Worm (Caenorhabditis elegans) whole organism, L4 larva: ENCODE data around the gene daam-1.

Source experiments
- Y5F2A.4 ChIP-seq: fragments of 200-800 bp; sonication (Bioruptor generic); optimal IDR thresholded peaks from 2 replicates; lab custom pipeline; 2018; ENCODE audit warnings: mild to moderate bottlenecking, missing genetic modification characterization, missing compliant biosample characterization
- ama-1 ChIP-seq: fragments of 150-350 bp; optimal IDR thresholded peaks from 2 replicates; lab custom pipeline; 2014; ENCODE audit warnings: inconsistent platforms, mixed read lengths
- cey-2 ChIP-seq: sonication (generic microtip); optimal IDR thresholded peaks from 3 replicates; lab custom pipeline; 2017; ENCODE audit warnings: missing genetic modification characterization, mild to moderate bottlenecking, missing compliant biosample characterization, antibody characterized with exemption, borderline replicate concordance; ENCODE audit not compliant: insufficient read depth
- fkh-10 ChIP-seq: fragments of 150-350 bp; optimal IDR thresholded peaks from 2 replicates; lab custom pipeline; 2014; ENCODE audit warnings: missing biosample characterization, missing genetic modification reagents, missing genetic modification characterization
- fos-1 ChIP-seq: fragments of 150-350 bp; optimal IDR thresholded peaks from 2 replicates; lab custom pipeline; 2014; ENCODE audit warnings: missing biosample characterization, missing genetic modification characterization
- hlh-30 ChIP-seq: sonication (generic microtip); optimal IDR thresholded peaks from 2 replicates; lab custom pipeline; 2017; ENCODE audit warnings: antibody characterized with exemption, mild to moderate bottlenecking, missing genetic modification characterization, missing compliant biosample characterization; ENCODE audit not compliant: insufficient read depth
- mep-1 ChIP-seq: fragments of 150-350 bp; sonication (generic microtip); optimal IDR thresholded peaks from 3 replicates; lab custom pipeline; 2014; ENCODE audit warnings: missing biosample characterization, missing genetic modification characterization
- mxl-2 ChIP-seq: fragments of 200-800 bp; sonication (Bioruptor generic); conservative IDR thresholded peaks from 2 replicates; pipeline ENCODE4 v1.3.6; 2022; ENCODE audit warnings: missing genetic modification reagents, missing genetic modification characterization, missing compliant biosample characterization
- nhr-11 ChIP-seq: fragments of 150-350 bp; optimal IDR thresholded peaks from 2 replicates; lab custom pipeline; 2014; ENCODE audit warnings: missing biosample characterization, missing genetic modification characterization
- nhr-25 ChIP-seq: sonication (generic microtip); optimal IDR thresholded peaks from 2 replicates; lab custom pipeline; 2017; ENCODE audit warnings: missing genetic modification characterization, mild to moderate bottlenecking, missing compliant biosample characterization, antibody characterized with exemption, moderate library complexity, borderline replicate concordance; ENCODE audit not compliant: insufficient read depth
- nhr-76 ChIP-seq: fragments of 150-350 bp; optimal IDR thresholded peaks from 2 replicates; lab custom pipeline; 2014; ENCODE audit warnings: missing biosample characterization, missing genetic modification characterization
- unc-62 ChIP-seq, 3 experiments: fragments of 150-350 bp in 1 of 3; sonication (generic microtip); optimal IDR thresholded peaks in 2 of 3; peaks in 1 of 3; 1 replicate in 1 of 3; 2 replicates in 2 of 3; lab custom pipeline; 2014 to 2017; ENCODE audit warnings: missing biosample characterization in 3 of 3, missing genetic modification characterization in 3 of 3, missing genetic modification reagents in 3 of 3, missing genotype in 1 of 3
- zip-11 ChIP-seq: fragments of 200-800 bp; sonication (Bioruptor generic); IDR thresholded peaks from 2 replicates; pipeline ENCODE4 v1.3.6; 2022; ENCODE audit warnings: missing genetic modification characterization, missing compliant biosample characterization
- zip-2 ChIP-seq: fragments of 150-350 bp; optimal IDR thresholded peaks from 2 replicates; lab custom pipeline; 2014; ENCODE audit warnings: missing biosample characterization, missing genetic modification characterization

DNA sequence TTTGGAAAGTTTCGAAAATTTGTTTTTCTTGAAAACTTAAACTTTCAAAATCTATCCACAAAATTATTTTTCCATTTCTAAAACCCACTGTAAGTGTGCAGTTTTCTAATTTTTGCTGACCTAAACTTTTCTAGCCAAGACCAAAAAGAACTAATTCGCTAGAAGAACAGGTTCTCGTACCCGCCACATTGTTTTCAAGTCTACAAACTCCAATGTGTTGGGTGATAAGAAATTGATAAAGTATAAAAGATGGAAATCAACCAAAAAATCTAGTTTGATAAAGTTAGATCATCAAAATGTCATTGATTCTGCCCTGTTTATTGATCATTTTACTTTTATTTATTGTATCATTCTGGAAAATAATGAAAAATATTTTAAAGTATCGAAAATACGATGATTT, 24.7 kb downstream of the daam-1 start, which contains the start of gene cyp-29A3:
- TF ChIP-seq mep-1 (tag; lab: Kevin White, UChicago), result no peak
- no peak for TF ChIP-seq fkh-10 (GFP tag; lab: Kevin White, UChicago)
- TF ChIP-seq mxl-2 (GFP tag; lab: Robert Waterston, UW), result no peak
- no peak for TF ChIP-seq zip-11 (GFP tag; lab: Robert Waterston, UW)
- no peak for TF ChIP-seq hlh-30 (tag; lab: Kevin White, UChicago)
- no peak for TF ChIP-seq Y5F2A.4
- TF ChIP-seq fos-1, result no peak
- TF ChIP-seq unc-62 (GFP tag; optimal IDR thresholded peaks at IDR 0.05 in 1 of 2; lab: Kevin White, UChicago), result no peak
- TF ChIP-seq unc-62 (tag; optimal IDR thresholded peaks at IDR 0.05; lab: Kevin White, UChicago), result no peak
- TF ChIP-seq ama-1 (lab: Kevin White, UChicago), result no peak
- TF ChIP-seq zip-2 (tag; lab: Kevin White, UChicago), result no peak
- no peak for TF ChIP-seq nhr-76 (tag; lab: Kevin White, UChicago)
- TF ChIP-seq nhr-25 (tag; lab: Kevin White, UChicago), result no peak
- TF ChIP-seq cey-2 (tag; lab: Kevin White, UChicago), result no peak
- TF ChIP-seq nhr-11 (tag; lab: Kevin White, UChicago), result no peak
